Worm (Caenorhabditis elegans): Measurements from ENCODE around the gene srh-100.

The srh-100 gene

ce11 chrII:3664470-3664869, 50.0 kb downstream of the srh-100 start, which contains the start of gene F19B10.3:
TSS of gene F19B10.3 (plus strand) at chrII:3664770.
- TF ChIP-seq cog-1 (tag; optimal IDR thresholded peaks at IDR 0.05) (no peak), ztf-23 (GFP tag; IDR thresholded peaks at IDR 0.05) (no peak), T22C8.4 (GFP tag; IDR thresholded peaks at IDR 0.05) (no peak), tab-1 (GFP tag; IDR thresholded peaks at IDR 0.05) (no peak), ztf-29 (GFP tag; IDR thresholded peaks at IDR 0.05) (no peak), flt-1 (GFP tag; IDR thresholded peaks at IDR 0.05) (no peak), med-1 (GFP tag; optimal IDR thresholded peaks at IDR 0.05; ENCODE audit: insufficient read depth) (no peak), ref-1 (GFP tag; conservative IDR thresholded peaks at IDR 0.05) (no peak), klf-2 (GFP tag; conservative IDR thresholded peaks at IDR 0.05) (no peak)

- TF ChIP-seq ref-1 (GFP tag; conservative IDR thresholded peaks at IDR 0.05) (no peak), tab-1 (GFP tag; IDR thresholded peaks at IDR 0.05) (no peak), ztf-29 (GFP tag; IDR thresholded peaks at IDR 0.05) (no peak)
Measured at ce11 chrII:3663796-3664195, 50.7 kb downstream of the srh-100 start, which contains the start of gene F19B10.6. TSS of gene F19B10.6 (minus strand) at chrII:3663896.

All from whole organism, midembryonic.